Fruit fly (Drosophila melanogaster) whole organism, adult: Measurements from ENCODE around the gene RIOK1.

ENCODE experiments used
- CG11617 ChIP-seq: fragments of 200-800 bp; sonication (Bioruptor generic); optimal IDR thresholded peaks from 2 replicates; lab custom pipeline; 2017; ENCODE audit warnings: mild to moderate bottlenecking, missing biosample characterization, missing genetic modification reagents, missing genetic modification characterization
- CG12768 ChIP-seq: fragments of 200-800 bp; sonication (Bioruptor generic); optimal IDR thresholded peaks from 2 replicates; lab custom pipeline; 2017; ENCODE audit warnings: missing biosample characterization, missing genetic modification characterization, mild to moderate bottlenecking, moderate library complexity, missing genetic modification reagents
- CG14711 ChIP-seq: fragments of 200-800 bp; sonication (Bioruptor generic); optimal IDR thresholded peaks from 2 replicates; lab custom pipeline; 2018; ENCODE audit warnings: missing biosample characterization, mild to moderate bottlenecking, missing genetic modification characterization, moderate library complexity
- CG1620 ChIP-seq: fragments of 200-800 bp; sonication (Bioruptor generic); optimal IDR thresholded peaks from 2 replicates; lab custom pipeline; 2016; ENCODE audit warnings: missing biosample characterization, missing genetic modification characterization
- CG33017 ChIP-seq: fragments of 200-800 bp; sonication (Bioruptor generic); optimal IDR thresholded peaks from 2 replicates; lab custom pipeline; 2018; ENCODE audit warnings: missing biosample characterization, mild to moderate bottlenecking, missing genetic modification characterization, moderate library complexity
- CG5204 ChIP-seq: fragments of 200-800 bp; sonication (Bioruptor generic); optimal IDR thresholded peaks from 2 replicates; lab custom pipeline; 2016; ENCODE audit warnings: missing biosample characterization, missing genetic modification characterization
- CG7045 ChIP-seq: fragments of 200-800 bp; sonication (Bioruptor generic); optimal IDR thresholded peaks from 2 replicates; lab custom pipeline; 2017; ENCODE audit warnings: missing biosample characterization, mild to moderate bottlenecking, missing genetic modification characterization
- CG7101 ChIP-seq: fragments of 200-800 bp; sonication (Bioruptor generic); optimal IDR thresholded peaks from 2 replicates; lab custom pipeline; 2018; ENCODE audit warnings: missing biosample characterization, mild to moderate bottlenecking, missing genetic modification characterization, moderate library complexity
- Clk ChIP-seq: fragments of 200-800 bp; sonication (Bioruptor generic); optimal IDR thresholded peaks from 2 replicates; lab custom pipeline; 2017; ENCODE audit warnings: missing biosample characterization, missing genetic modification characterization
- Crg-1 ChIP-seq: fragments of 200-800 bp; sonication (Bioruptor generic); optimal IDR thresholded peaks from 2 replicates; lab custom pipeline; 2016; ENCODE audit warnings: missing biosample characterization, missing genetic modification characterization
- Hr96 ChIP-seq: fragments of 200-800 bp; sonication (Bioruptor generic); optimal IDR thresholded peaks from 2 replicates; lab custom pipeline; 2016; ENCODE audit warnings: missing biosample characterization, missing genetic modification characterization
- Mnt ChIP-seq: fragments of 200-800 bp; sonication (Bioruptor generic); optimal IDR thresholded peaks from 2 replicates; lab custom pipeline; 2016; ENCODE audit warnings: missing biosample characterization, mild to moderate bottlenecking, missing genetic modification characterization
- bab1 ChIP-seq: fragments of 200-800 bp; sonication (Bioruptor generic); optimal IDR thresholded peaks from 3 replicates; lab custom pipeline; 2019; ENCODE audit warnings: missing biosample characterization, mild to moderate bottlenecking, missing genetic modification characterization, moderate library complexity
- cic ChIP-seq: fragments of 200-800 bp; sonication (Bioruptor generic); optimal IDR thresholded peaks from 2 replicates; lab custom pipeline; 2017; ENCODE audit warnings: missing biosample characterization, mild to moderate bottlenecking, missing genetic modification characterization, moderate library complexity
- cnc ChIP-seq, 2 experiments: fragments of >200 bp; optimal IDR thresholded peaks; 2 replicates each; lab custom pipeline; 2017
- kay ChIP-seq: fragments of 200-800 bp; sonication (Bioruptor generic); peaks from one replicate; lab custom pipeline; 2016; ENCODE audit warnings: missing biosample characterization, missing genetic modification characterization, borderline replicate concordance
- ovo ChIP-seq: fragments of 200-800 bp; sonication (Bioruptor generic); optimal IDR thresholded peaks from 2 replicates; lab custom pipeline; 2016; ENCODE audit warnings: missing biosample characterization, missing genetic modification characterization
- pad ChIP-seq: fragments of 200-800 bp; sonication (Bioruptor generic); optimal IDR thresholded peaks from 3 replicates; lab custom pipeline; 2017; ENCODE audit warnings: missing biosample characterization, missing genetic modification characterization, mild to moderate bottlenecking, moderate library complexity, missing genetic modification reagents
- tj ChIP-seq: fragments of 200-800 bp; sonication (Bioruptor generic); optimal IDR thresholded peaks from 3 replicates; lab custom pipeline; 2017; ENCODE audit warnings: missing biosample characterization, mild to moderate bottlenecking, missing genetic modification characterization, moderate library complexity
- toe ChIP-seq: fragments of 200-800 bp; sonication (Bioruptor generic); optimal IDR thresholded peaks from 2 replicates; lab custom pipeline; 2016; ENCODE audit warnings: missing biosample characterization, missing genetic modification characterization

RIOK1 gene

DNA sequence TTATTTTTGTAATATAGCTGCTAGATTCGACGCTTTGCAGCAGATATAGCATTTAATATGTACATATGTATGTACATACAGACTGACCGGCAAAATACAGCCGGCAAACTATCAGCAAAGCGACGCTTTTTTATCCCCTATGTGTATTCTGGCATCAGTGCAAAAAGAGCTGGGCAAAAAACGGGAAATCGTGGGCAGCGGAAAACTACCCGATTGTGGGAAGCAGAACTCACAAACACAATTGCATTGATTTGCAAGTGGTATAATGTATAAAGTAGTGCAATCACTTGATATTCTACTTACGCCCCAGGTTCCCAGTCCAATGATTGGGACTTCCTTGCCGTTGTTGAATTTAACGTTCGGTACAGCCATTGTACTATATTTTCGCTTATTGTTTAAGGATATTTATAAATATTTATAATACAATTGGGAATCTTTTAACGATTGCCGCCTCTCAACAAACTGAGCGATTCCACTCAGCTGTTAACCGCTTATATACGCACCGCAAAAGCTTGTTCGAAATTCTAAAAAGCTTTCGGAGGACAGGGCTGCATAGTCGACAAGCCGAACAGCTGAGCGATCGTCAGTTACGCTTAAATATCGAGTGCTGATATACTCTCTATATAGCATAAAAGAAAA is 24.9 kb downstream of the RIOK1 start:
- TF ChIP-seq CG7045 (GFP tag; lab: Kevin White, UChicago) (no peak), CG14711 (tag; lab: Kevin White, UChicago) (peak; percentile 26), tj (GFP tag; lab: Kevin White, UChicago) (peak; percentile 39), CG1620 (GFP tag; lab: Kevin White, UChicago) (no peak), CG12768 (GFP tag; lab: Kevin White, UChicago) (peak; percentile 30), ovo (GFP tag; lab: Kevin White, UChicago) (no peak), kay (GFP tag; lab: Kevin White, UChicago) (peak; percentile 96), toe (GFP tag; lab: Kevin White, UChicago) (peak; percentile 10), CG7101 (tag; lab: Kevin White, UChicago) (peak; percentile 57), bab1 (GFP tag; lab: Kevin White, UChicago) (peak; percentile 75), CG33017 (tag; lab: Kevin White, UChicago) (peak; percentile 59), cic (GFP tag; lab: Kevin White, UChicago) (peak; percentile 73), CG11617 (GFP tag; lab: Kevin White, UChicago) (peak; percentile 64), pad (peak; percentile 27), Mnt (GFP tag; lab: Kevin White, UChicago) (peak; percentile 47)

DNA sequence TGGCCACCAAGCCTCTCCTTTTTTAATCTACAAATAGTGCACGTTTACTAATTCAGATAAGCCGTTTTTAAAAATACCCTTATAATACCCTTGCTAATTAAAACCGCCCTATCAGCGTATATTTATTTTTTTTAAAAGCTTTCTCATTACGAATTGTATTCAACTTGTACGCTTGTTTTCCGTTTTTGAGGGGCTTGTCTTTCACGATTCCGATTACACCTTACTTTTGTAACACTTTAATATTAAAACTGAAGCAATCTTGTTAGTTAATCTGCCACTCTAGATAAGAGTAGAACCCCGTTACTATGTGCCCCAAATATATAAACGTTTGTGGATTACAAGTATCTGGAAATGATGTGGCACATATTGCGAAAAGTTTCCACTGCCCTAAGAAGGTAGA is 25.5 kb downstream of the RIOK1 start:
- TF ChIP-seq CG7101 (tag; lab: Kevin White, UChicago) (no peak), CG7045 (GFP tag; lab: Kevin White, UChicago) (no peak), ovo (GFP tag; lab: Kevin White, UChicago) (no peak), pad (no peak), Clk (GFP tag; lab: Kevin White, UChicago) (no peak), tj (GFP tag; lab: Kevin White, UChicago) (peak; percentile 65), kay (GFP tag; lab: Kevin White, UChicago) (peak; percentile 84), cnc (optimal IDR thresholded peaks at IDR 0.05; lab: Kevin White, UChicago) (no peak), Crg-1 (GFP tag; lab: Kevin White, UChicago) (no peak), CG12768 (GFP tag; lab: Kevin White, UChicago) (no peak), toe (GFP tag; lab: Kevin White, UChicago) (no peak), CG14711 (tag; lab: Kevin White, UChicago) (no peak)

DNA sequence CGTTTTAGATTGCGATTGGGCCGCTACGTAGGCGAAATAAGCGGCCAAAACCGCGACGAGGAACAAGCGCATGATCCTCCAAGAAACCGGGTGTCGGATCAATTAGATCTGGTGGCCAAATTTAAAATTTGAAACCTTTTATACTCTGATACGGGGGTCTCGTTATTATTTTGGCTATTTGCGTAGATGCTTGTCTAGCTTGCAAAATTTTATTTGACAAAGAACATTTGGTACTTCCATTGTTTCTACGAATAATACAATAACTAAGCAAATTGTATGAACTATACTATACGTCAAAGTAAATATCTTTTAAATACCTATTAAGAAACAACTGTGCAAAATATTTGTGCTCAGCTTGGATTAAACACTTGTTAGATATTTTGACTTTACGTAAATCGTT is 28.3 kb downstream of the RIOK1 start, which contains the start of gene Muc68Ca:
Gene Muc68Ca (minus strand): TSS at position 101 of the 400 bp plus-strand sequence.
- no peak for TF ChIP-seq CG12768 (GFP tag; lab: Kevin White, UChicago)
- TF ChIP-seq pad = no peak
- no peak for TF ChIP-seq ovo (GFP tag; lab: Kevin White, UChicago)
- no peak for TF ChIP-seq CG14711 (tag; lab: Kevin White, UChicago)
- TF ChIP-seq cnc (optimal IDR thresholded peaks at IDR 0.05; lab: Kevin White, UChicago) = no peak
- no peak for TF ChIP-seq CG7045 (GFP tag; lab: Kevin White, UChicago)
- TF ChIP-seq Mnt (GFP tag; lab: Kevin White, UChicago) = no peak
- no peak for TF ChIP-seq tj (GFP tag; lab: Kevin White, UChicago)
- no peak for TF ChIP-seq kay (GFP tag; lab: Kevin White, UChicago)
- no peak for TF ChIP-seq CG5204 (GFP tag; lab: Kevin White, UChicago)
- TF ChIP-seq CG1620 (GFP tag; lab: Kevin White, UChicago) = no peak
- no peak for TF ChIP-seq Clk (GFP tag; lab: Kevin White, UChicago)

DNA sequence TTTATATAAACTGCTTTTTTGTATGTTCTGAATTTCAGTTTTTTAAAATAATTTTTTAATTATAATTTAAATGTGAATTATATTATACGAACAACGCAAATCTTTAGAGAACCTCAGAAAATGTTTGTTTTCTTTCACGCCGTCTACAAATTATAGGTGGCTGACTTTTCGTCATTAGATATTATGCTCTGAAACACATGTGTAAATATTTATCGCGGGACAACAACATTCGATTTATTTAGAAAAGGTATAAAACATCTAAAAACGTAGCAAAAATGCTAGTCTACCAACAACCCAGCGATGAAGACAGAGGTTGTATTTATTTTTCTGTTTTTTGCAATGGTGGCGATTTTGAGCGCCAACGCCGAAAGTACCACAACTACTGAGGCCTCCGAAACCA is 38.4 kb downstream of the RIOK1 start, which contains the start of gene CG42832:
Gene CG42832 (plus strand): TSS at position 301 of the 400 bp plus-strand sequence.
- TF ChIP-seq Crg-1 (GFP tag; lab: Kevin White, UChicago) (no peak), pad (no peak), toe (GFP tag; lab: Kevin White, UChicago) (no peak), bab1 (GFP tag; lab: Kevin White, UChicago) (no peak), cic (GFP tag; lab: Kevin White, UChicago) (no peak), Clk (GFP tag; lab: Kevin White, UChicago) (no peak), CG7101 (tag; lab: Kevin White, UChicago) (no peak), CG12768 (GFP tag; lab: Kevin White, UChicago) (no peak), CG5204 (GFP tag; lab: Kevin White, UChicago) (no peak), CG7045 (GFP tag; lab: Kevin White, UChicago) (no peak), cnc (optimal IDR thresholded peaks at IDR 0.05; lab: Kevin White, UChicago) (no peak)

DNA sequence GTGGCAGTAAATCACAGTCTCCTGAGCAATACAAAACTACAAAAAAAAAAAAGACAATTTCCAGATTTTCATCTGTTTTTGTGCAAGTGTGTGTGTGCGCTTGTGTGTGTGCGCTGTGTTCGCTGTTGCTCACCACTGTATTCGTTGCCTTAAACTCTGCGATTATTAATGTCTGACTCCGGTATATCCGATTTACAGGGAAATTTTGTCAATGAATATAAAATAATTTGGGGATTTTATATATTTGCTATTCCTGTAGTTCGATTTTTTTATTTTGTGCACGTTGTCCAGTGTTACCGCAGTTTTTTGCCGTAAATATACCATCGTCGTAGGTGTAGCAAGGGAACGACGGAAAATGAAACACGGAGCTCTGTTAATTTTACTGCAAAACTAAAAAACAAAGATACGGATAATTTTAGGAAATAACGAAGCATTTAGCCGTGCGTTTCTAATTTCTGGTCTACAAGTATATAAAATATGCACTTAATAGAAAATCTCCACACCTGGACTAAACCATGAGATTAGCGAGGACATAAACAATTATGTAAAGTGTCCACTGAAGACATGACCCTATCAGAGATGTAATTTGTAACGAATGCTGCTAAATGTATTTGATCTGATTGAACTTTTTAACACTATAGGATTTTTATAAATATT is 39.0 kb downstream of the RIOK1 start, which contains the start of gene Duba:
Gene Duba (minus strand): TSS at position 313 of the 657 bp plus-strand sequence.
- TF ChIP-seq CG11617 (GFP tag; lab: Kevin White, UChicago) (no peak), CG5204 (GFP tag; lab: Kevin White, UChicago) (peak; percentile 23), Mnt (GFP tag; lab: Kevin White, UChicago) (peak; percentile 44)

DNA sequence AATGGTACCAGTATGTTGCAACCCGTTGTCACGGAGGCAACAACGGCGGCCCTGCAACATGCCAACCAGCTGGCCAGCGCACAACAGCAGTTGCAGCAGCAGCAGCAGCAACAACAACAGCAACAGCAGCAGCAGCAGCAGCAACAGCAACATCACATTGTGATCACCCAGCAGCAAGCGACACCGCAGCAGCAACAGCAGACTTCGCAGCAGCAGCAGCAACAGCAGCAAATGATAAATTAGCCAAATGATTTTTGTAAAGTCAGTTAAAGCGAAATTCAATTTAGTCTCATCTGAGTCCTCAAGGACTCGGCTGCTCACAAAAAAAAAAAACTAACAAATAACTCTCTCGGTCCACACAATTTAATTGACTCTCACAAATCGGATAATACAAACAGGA is 44.0 kb downstream of the RIOK1 start:
- TF ChIP-seq toe (GFP tag; lab: Kevin White, UChicago) (no peak), pad (no peak), CG12768 (GFP tag; lab: Kevin White, UChicago) (no peak), CG5204 (GFP tag; lab: Kevin White, UChicago) (no peak), tj (GFP tag; lab: Kevin White, UChicago) (no peak), CG11617 (GFP tag; lab: Kevin White, UChicago) (no peak), cic (GFP tag; lab: Kevin White, UChicago) (no peak), CG33017 (tag; lab: Kevin White, UChicago) (no peak), cnc (optimal IDR thresholded peaks at IDR 0.05; lab: Kevin White, UChicago) (no peak), Hr96 (GFP tag; lab: Kevin White, UChicago) (no peak), ovo (GFP tag; lab: Kevin White, UChicago) (no peak)
